Worm (Caenorhabditis elegans): ENCODE measurements around the gene R12C12.10.
"Not testable (repeated sequence)": the region's sequence is repeated elsewhere in the genome, so short reads cannot be mapped to it uniquely, and the experiment has no call there.

The R12C12.10 gene

DNA sequence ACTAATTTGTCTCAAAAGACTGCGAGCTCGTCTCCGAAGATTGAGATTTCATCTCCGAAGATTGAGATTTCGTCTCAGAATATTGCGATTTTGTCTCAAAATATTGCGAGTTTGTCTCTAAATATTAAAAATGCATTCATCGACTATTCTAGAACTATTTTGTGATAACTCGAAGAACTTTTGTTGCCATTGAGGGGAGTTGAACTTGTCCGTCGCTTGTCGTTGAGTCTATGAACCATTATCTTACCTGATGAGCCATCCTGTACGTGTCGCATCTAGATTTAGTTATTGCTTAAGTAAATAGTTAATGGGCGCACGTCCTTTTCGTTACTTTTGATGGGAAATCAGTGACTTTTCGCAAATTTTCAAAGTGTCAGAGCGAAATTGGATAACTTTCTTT lies 11.5 kb upstream of the R12C12.10 start:
- TF ChIP-seq ztf-25 (GFP tag; IDR thresholded peaks at IDR 0.05) = 0 out of 2 replicates have a peak, but pooled peaks have one; percentile 59
- TF ChIP-seq tbp1 (GFP tag; optimal IDR thresholded peaks at IDR 0.05) = peak; percentile 44
- TF ChIP-seq ceh-58 (GFP tag; IDR thresholded peaks at IDR 0.05) = peak; percentile 47; the same call in 1 of the 2 replicates
- 0 out of 2 replicates have a peak, but pooled peaks have one; percentile 23 for TF ChIP-seq hmg-1.2 (GFP tag; IDR thresholded peaks at IDR 0.05)
- peak; percentile 55; the same call in 1 of the 2 replicates for TF ChIP-seq madf-6 (GFP tag; IDR thresholded peaks at IDR 0.05)
- peak; percentile 61; the same call in 1 of the 2 replicates for TF ChIP-seq ekl-4 (GFP tag; IDR thresholded peaks at IDR 0.05)
- TF ChIP-seq madf-3 (GFP tag; IDR thresholded peaks at IDR 0.05) = 0 out of 2 replicates have a peak, but pooled peaks have one; percentile 43
- peak; percentile 64 for TF ChIP-seq D2030.7 (GFP tag; IDR thresholded peaks at IDR 0.05)
- 0 out of 2 replicates have a peak, but pooled peaks have one; percentile 60 for TF ChIP-seq Y56A3A.18 (GFP tag; IDR thresholded peaks at IDR 0.05)
- TF ChIP-seq hsf-1 (GFP tag; IDR thresholded peaks at IDR 0.05) = peak; percentile 70; the same call in 1 of the 2 replicates
- peak; percentile 54; the same call in 1 of the 2 replicates for TF ChIP-seq attf-6 (GFP tag; IDR thresholded peaks at IDR 0.05)
- not testable (repeated sequence) for TF ChIP-seq rpc-1 (optimal IDR thresholded peaks at IDR 0.05)
- peak; percentile 39 for TF ChIP-seq rpc-1 (tag; optimal IDR thresholded peaks at IDR 0.05)
- 0 out of 2 replicates have a peak, but pooled peaks have one; percentile 44 for TF ChIP-seq rcor-1 (GFP tag; IDR thresholded peaks at IDR 0.05)
- peak; percentile 84 for TF ChIP-seq lin-26 (GFP tag; IDR thresholded peaks at IDR 0.05)

- TF ChIP-seq ccch-3 (GFP tag; optimal IDR thresholded peaks at IDR 0.05) (no peak), nfya-2 (GFP tag; IDR thresholded peaks at IDR 0.05) (no peak), ztf-3 (GFP tag; optimal IDR thresholded peaks at IDR 0.05) (no peak), T07F8.4 (tag; optimal IDR thresholded peaks at IDR 0.05) (no peak), sea-2 (GFP tag; IDR thresholded peaks at IDR 0.05) (no peak), B0261.1 (tag; optimal IDR thresholded peaks at IDR 0.05) (no peak)
These were observed 7.1 kb upstream of the R12C12.10 start, which contains the start of gene gldc-1 for ce11 chrII:6050120-6050519. Gene gldc-1, plus strand, starts transcription at chrII:6050420.

- peak; percentile 75 for TF ChIP-seq ztf-18 (tag; optimal IDR thresholded peaks at IDR 0.05)
- TF ChIP-seq rpc-1 (optimal IDR thresholded peaks at IDR 0.05) = no peak
- TF ChIP-seq rpc-1 (tag; optimal IDR thresholded peaks at IDR 0.05) = no peak
- no peak for TF ChIP-seq pha-4 (tag; optimal IDR thresholded peaks at IDR 0.05)
- TF ChIP-seq F37B4.10 (GFP tag; IDR thresholded peaks at IDR 0.05) = no peak
- TF ChIP-seq nhr-179 (tag; optimal IDR thresholded peaks at IDR 0.05) = no peak
- TF ChIP-seq nfya-1 (tag; optimal IDR thresholded peaks at IDR 0.05; ENCODE audit: borderline replicate concordance, insufficient read depth) = no peak
- TF ChIP-seq gei-17 (GFP tag; optimal IDR thresholded peaks at IDR 0.05) = no peak
- peak; percentile 11 for TF ChIP-seq lin-54 (GFP tag; optimal IDR thresholded peaks at IDR 0.05)
- TF ChIP-seq madf-6 (GFP tag; IDR thresholded peaks at IDR 0.05) = 0 out of 2 replicates have a peak, but pooled peaks have one; percentile 14
- peak; percentile 74 for TF ChIP-seq nhr-80 (tag; optimal IDR thresholded peaks at IDR 0.05)
- TF ChIP-seq ZK185.1 (tag; optimal IDR thresholded peaks at IDR 0.05; ENCODE audit: poor library complexity, severe bottlenecking) = peak; percentile 6
- TF ChIP-seq cebp-1 (GFP tag; IDR thresholded peaks at IDR 0.05) = no peak
- peak; percentile 1 for TF ChIP-seq cebp-1 (tag; optimal IDR thresholded peaks at IDR 0.05)
- TF ChIP-seq dox-1 (GFP tag; IDR thresholded peaks at IDR 0.05) = 0 out of 2 replicates have a peak, but pooled peaks have one; percentile 25
- no peak for TF ChIP-seq ama-1 (optimal IDR thresholded peaks at IDR 0.05)
- TF ChIP-seq ama-1 (GFP tag; optimal IDR thresholded peaks at IDR 0.05) = peak in 1 of 2 experiments; percentile 7
- no peak for TF ChIP-seq rec-8 (tag; optimal IDR thresholded peaks at IDR 0.05)
These were observed 6.5 kb upstream of the R12C12.10 start for ce11 chrII:6049546-6049945.
